Worm (Caenorhabditis elegans) whole organism, midembryonic: ENCODE data around the gene F49E2.5.

ENCODE experiments used
- flt-1 ChIP-seq: fragments of 200-800 bp; sonication (Bioruptor generic); IDR thresholded peaks from 2 replicates; pipeline ENCODE4 v1.3.6; 2022; ENCODE audit warnings: missing genetic modification characterization, missing compliant biosample characterization
- klf-2 ChIP-seq: fragments of 200-800 bp; sonication (Bioruptor generic); conservative IDR thresholded peaks from 2 replicates; pipeline ENCODE4 v1.3.6; 2022; ENCODE audit warnings: missing genetic modification reagents, missing genetic modification characterization, missing compliant biosample characterization
- med-1 ChIP-seq: sonication (generic microtip); optimal IDR thresholded peaks from 2 replicates; lab custom pipeline; 2017; ENCODE audit warnings: missing genetic modification characterization, mild to moderate bottlenecking, missing compliant biosample characterization, antibody characterized with exemption, missing genetic modification reagents; ENCODE audit not compliant: insufficient read depth
- ref-1 ChIP-seq: fragments of 200-800 bp; sonication (Bioruptor generic); conservative IDR thresholded peaks from 2 replicates; pipeline ENCODE4 v1.3.6; 2022; ENCODE audit warnings: missing genetic modification reagents, missing genetic modification characterization, missing compliant biosample characterization
- tab-1 ChIP-seq: fragments of 200-800 bp; sonication (Bioruptor generic); IDR thresholded peaks from 2 replicates; pipeline ENCODE4 v1.3.6; 2022; ENCODE audit warnings: missing genetic modification characterization, missing compliant biosample characterization
- ztf-23 ChIP-seq: fragments of 200-800 bp; sonication (Bioruptor generic); IDR thresholded peaks from 2 replicates; pipeline ENCODE4 v1.3.6; 2022; ENCODE audit warnings: missing genetic modification reagents, missing genetic modification characterization, missing compliant biosample characterization
- ztf-29 ChIP-seq: fragments of 200-800 bp; sonication (Bioruptor generic); IDR thresholded peaks from 2 replicates; pipeline ENCODE4 v1.3.6; 2022; ENCODE audit warnings: missing genetic modification reagents, missing genetic modification characterization, missing compliant biosample characterization

- no peak for TF ChIP-seq tab-1
- no peak for TF ChIP-seq flt-1 (GFP tag; lab: Robert Waterston, UW)
- no peak for TF ChIP-seq klf-2 (GFP tag; lab: Robert Waterston, UW)
- no peak for TF ChIP-seq ref-1 (GFP tag; lab: Robert Waterston, UW)
- no peak for TF ChIP-seq ztf-23 (GFP tag; lab: Robert Waterston, UW)
- no peak for TF ChIP-seq med-1 (GFP tag; lab: Kevin White, UChicago)
- TF ChIP-seq ztf-29 (GFP tag; lab: Robert Waterston, UW): peak; percentile 86
Observed at ce11 chrX:9494661-9495060, 48.8 kb upstream of the F49E2.5 start.
